Fruit fly (Drosophila melanogaster): ENCODE data around the gene aspr.
A peak's percentile ranks its signal among the peaks of the same experiment; 100 is the strongest.

aspr gene

DNA sequence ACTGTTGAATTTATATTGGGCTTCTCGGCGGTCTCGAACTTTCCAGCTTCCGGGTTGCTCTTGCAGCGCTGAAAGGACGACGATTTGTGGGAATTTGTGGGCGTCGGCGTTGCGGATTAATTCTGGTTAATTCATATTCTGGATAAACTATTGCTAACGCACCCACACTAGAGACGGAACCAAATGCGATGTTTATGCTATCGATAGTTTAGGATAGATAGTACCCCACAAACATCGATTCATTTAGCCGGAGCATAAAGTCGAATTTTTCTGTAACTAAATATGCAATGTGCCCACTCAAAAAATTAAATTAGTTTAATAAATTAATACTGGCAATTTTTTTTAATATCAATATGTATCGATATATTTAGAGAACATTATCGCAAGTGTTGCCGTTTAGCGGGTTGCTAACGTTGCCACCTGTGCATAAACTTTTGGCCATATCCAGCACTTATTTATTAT, 11.8 kb downstream of the aspr start, which contains the start of gene Rab35 (continued):
- peak; percentile 37 for TF ChIP-seq mam (GFP tag; optimal IDR thresholded peaks at IDR 0.05)
- no peak for TF ChIP-seq Oaz (GFP tag; IDR thresholded peaks at IDR 0.05)
- TF ChIP-seq CG9727 (GFP tag; optimal IDR thresholded peaks at IDR 0.05) = no peak
- no peak for TF ChIP-seq dmrt11E (tag; optimal IDR thresholded peaks at IDR 0.05)
- TF ChIP-seq pzg (GFP tag; optimal IDR thresholded peaks at IDR 0.05) = peak; percentile 77
- TF ChIP-seq Dip3 (GFP tag; optimal IDR thresholded peaks at IDR 0.05) = peak; percentile 2
- TF ChIP-seq CG33557 (GFP tag; optimal IDR thresholded peaks at IDR 0.05) = no peak
- TF ChIP-seq repo (GFP tag; optimal IDR thresholded peaks at IDR 0.05) = no peak
- no peak for TF ChIP-seq CG2199 (GFP tag; IDR thresholded peaks at IDR 0.05)
- no peak for TF ChIP-seq fu2 (GFP tag; optimal IDR thresholded peaks at IDR 0.05)
- no peak for TF ChIP-seq CG34376 (GFP tag; optimal IDR thresholded peaks at IDR 0.05)
- TF ChIP-seq wor (GFP tag; IDR thresholded peaks at IDR 0.05) = no peak
- peak; percentile 5 for TF ChIP-seq az2 (GFP tag; optimal IDR thresholded peaks at IDR 0.05)
- TF ChIP-seq run (tag; optimal IDR thresholded peaks at IDR 0.05) = no peak
- TF ChIP-seq ci (GFP tag; IDR thresholded peaks at IDR 0.05) = no peak
- no peak for TF ChIP-seq CG7786 (GFP tag; optimal IDR thresholded peaks at IDR 0.05)
- TF ChIP-seq pb (GFP tag; optimal IDR thresholded peaks at IDR 0.05) = no peak
- TF ChIP-seq CG31224 (GFP tag; IDR thresholded peaks at IDR 0.05) = no peak
- peak; percentile 4 for TF ChIP-seq gfzf (GFP tag; optimal IDR thresholded peaks at IDR 0.05)
- TF ChIP-seq Dll (GFP tag; IDR thresholded peaks at IDR 0.05; ENCODE audit: partially characterized antibody) = peak; percentile 97
- TF ChIP-seq CG10462 (GFP tag; optimal IDR thresholded peaks at IDR 0.05) = no peak
- no peak for TF ChIP-seq CG13296 (GFP tag; optimal IDR thresholded peaks at IDR 0.05)
- no peak for TF ChIP-seq tap (tag; optimal IDR thresholded peaks at IDR 0.05)

DNA sequence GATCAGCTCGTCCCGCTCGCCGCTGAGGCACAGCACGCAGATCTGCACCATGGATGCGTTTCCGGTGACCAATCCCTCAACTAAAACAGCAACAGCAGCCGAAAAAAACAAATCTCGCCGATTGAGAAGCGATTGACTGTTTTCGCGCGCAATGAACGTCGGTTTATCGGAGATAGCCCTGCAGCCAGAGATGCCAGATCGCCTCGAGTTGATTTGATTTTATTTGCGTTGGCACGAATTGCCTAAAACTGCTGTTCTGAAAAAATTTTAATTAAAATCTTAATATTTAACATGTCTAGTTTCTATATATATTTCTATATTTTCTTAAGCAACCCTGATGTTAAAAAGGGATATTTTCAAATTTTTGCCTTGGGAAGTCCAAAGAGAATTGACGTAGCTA, 14.7 kb downstream of the aspr start:
- 0 out of 2 replicates have a peak, but pooled peaks have one; percentile 19 for TF ChIP-seq CG3847 (GFP tag; IDR thresholded peaks at IDR 0.05)
- TF ChIP-seq Elba2 (GFP tag; optimal IDR thresholded peaks at IDR 0.05) = no peak
- peak; percentile 39 for TF ChIP-seq pzg (GFP tag; optimal IDR thresholded peaks at IDR 0.05)
- peak; percentile 16 for TF ChIP-seq Xbp1 (GFP tag; optimal IDR thresholded peaks at IDR 0.05)
- no peak for TF ChIP-seq CG8290 (GFP tag; optimal IDR thresholded peaks at IDR 0.05)
- TF ChIP-seq CG8290 (tag; optimal IDR thresholded peaks at IDR 0.05) = peak in 1 of 2 experiments; percentile 27
- TF ChIP-seq E2f1 (GFP tag; IDR thresholded peaks at IDR 0.05) = no peak
- TF ChIP-seq pfk (GFP tag; optimal IDR thresholded peaks at IDR 0.05) = peak; percentile 6
- no peak for TF ChIP-seq CG6854 (GFP tag; optimal IDR thresholded peaks at IDR 0.05)
- peak; percentile 80 for TF ChIP-seq Dp (GFP tag; optimal IDR thresholded peaks at IDR 0.05)
- TF ChIP-seq Scr (GFP tag; IDR thresholded peaks at IDR 0.05; ENCODE audit: partially characterized antibody) = peak; percentile 14; the same call in 1 of the 2 replicates
- no peak for TF ChIP-seq CG16779 (GFP tag; IDR thresholded peaks at IDR 0.05)
- no peak for TF ChIP-seq MESR4 (GFP tag; optimal IDR thresholded peaks at IDR 0.05)
- no peak for TF ChIP-seq fd96Cb (tag; optimal IDR thresholded peaks at IDR 0.05)
- no peak for TF ChIP-seq CG14014 (GFP tag; IDR thresholded peaks at IDR 0.05)
- TF ChIP-seq CG13123 (GFP tag; optimal IDR thresholded peaks at IDR 0.05) = no peak
- TF ChIP-seq CG3407 (GFP tag; optimal IDR thresholded peaks at IDR 0.05) = no peak
- TF ChIP-seq CG30020 (tag; optimal IDR thresholded peaks at IDR 0.05) = peak; percentile 48
- TF ChIP-seq Bgb (GFP tag; IDR thresholded peaks at IDR 0.05; ENCODE audit: partially characterized antibody) = peak; percentile 30; the same call in 1 of the 2 replicates
- TF ChIP-seq z (GFP tag; IDR thresholded peaks at IDR 0.05) = no peak
- peak; percentile 44 for TF ChIP-seq BEAF-32 (GFP tag; optimal IDR thresholded peaks at IDR 0.05)
- TF ChIP-seq pros (GFP tag; optimal IDR thresholded peaks at IDR 0.05) = no peak
- TF ChIP-seq dysf (GFP tag; IDR thresholded peaks at IDR 0.05) = no peak
- peak; percentile 58 for TF ChIP-seq CG9932 (GFP tag; IDR thresholded peaks at IDR 0.05)
- TF ChIP-seq CG2120 (GFP tag; optimal IDR thresholded peaks at IDR 0.05) = peak; percentile 0
- TF ChIP-seq ap (GFP tag; IDR thresholded peaks at IDR 0.05) = no peak
- TF ChIP-seq Dll (GFP tag; IDR thresholded peaks at IDR 0.05; ENCODE audit: partially characterized antibody) = 0 out of 4 replicates have a peak, but pooled peaks have one; percentile 20
- no peak for TF ChIP-seq CG9609 (GFP tag; optimal IDR thresholded peaks at IDR 0.05)
- TF ChIP-seq mam (GFP tag; optimal IDR thresholded peaks at IDR 0.05) = no peak
- peak; percentile 67 for TF ChIP-seq Med (GFP tag)
- TF ChIP-seq CG17829 (tag; optimal IDR thresholded peaks at IDR 0.05) = peak; percentile 30

Measured in whole organism, embryonic.